Worm (Caenorhabditis elegans): ENCODE results near the gene M04D8.5.

- TF ChIP-seq alr-1 (tag; optimal IDR thresholded peaks at IDR 0.05) (no peak), nhr-6 (tag; optimal IDR thresholded peaks at IDR 0.05) (no peak)
Observed at ce11 chrIII:10025989-10026388, 7.1 kb downstream of the M04D8.5 start, which contains the start of gene ins-22.

All from whole organism, L2 larva.